Worm (Caenorhabditis elegans): Measurements from ENCODE around the gene ptp-1.

DNA sequence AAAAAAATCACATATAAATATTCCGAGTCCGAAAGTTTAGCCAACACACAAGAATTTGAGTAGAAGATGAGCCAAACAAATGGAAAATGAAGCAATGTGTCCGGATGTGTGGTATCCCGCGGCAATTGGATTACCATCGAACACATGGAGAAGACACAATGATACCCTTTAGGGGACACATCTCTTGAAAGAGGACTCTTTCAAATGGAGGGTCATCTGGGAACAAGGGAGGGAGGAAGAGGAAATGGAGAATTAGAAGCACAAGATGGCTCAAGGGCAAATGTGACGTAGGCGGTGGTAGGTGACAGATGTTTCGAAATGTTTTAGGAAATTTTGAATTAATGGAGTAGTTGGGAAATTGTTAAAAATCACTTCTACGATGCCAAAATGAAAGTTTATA is 47.5 kb upstream of the ptp-1 start:
- TF ChIP-seq dpff-1 (tag; optimal IDR thresholded peaks at IDR 0.05) (no peak), aptf-3 (GFP tag; IDR thresholded peaks at IDR 0.05) (no peak), Y95B8A.8 (GFP tag; IDR thresholded peaks at IDR 0.05) (no peak), him-1 (tag; optimal IDR thresholded peaks at IDR 0.05) (no peak), lin-35 (GFP tag; optimal IDR thresholded peaks at IDR 0.05) (no peak), madf-6 (GFP tag; IDR thresholded peaks at IDR 0.05) (no peak), ceh-27 (GFP tag; optimal IDR thresholded peaks at IDR 0.05) (no peak), ama-1 (optimal IDR thresholded peaks at IDR 0.05) (no peak), ama-1 (GFP tag; optimal IDR thresholded peaks at IDR 0.05) (no peak), hlh-12 (tag; optimal IDR thresholded peaks at IDR 0.05) (no peak), C17E4.6 (GFP tag; IDR thresholded peaks at IDR 0.05) (no peak)
